Worm (Caenorhabditis elegans) whole organism, midembryonic: Measurements from ENCODE around the gene K11H3.3.

Experiments
- klf-2 ChIP-seq: fragments of 200-800 bp; sonication (Bioruptor generic); conservative IDR thresholded peaks from 2 replicates; pipeline ENCODE4 v1.3.6; 2022; ENCODE audit warnings: missing genetic modification reagents, missing genetic modification characterization, missing compliant biosample characterization
- ref-1 ChIP-seq: fragments of 200-800 bp; sonication (Bioruptor generic); conservative IDR thresholded peaks from 2 replicates; pipeline ENCODE4 v1.3.6; 2022; ENCODE audit warnings: missing genetic modification reagents, missing genetic modification characterization, missing compliant biosample characterization

DNA sequence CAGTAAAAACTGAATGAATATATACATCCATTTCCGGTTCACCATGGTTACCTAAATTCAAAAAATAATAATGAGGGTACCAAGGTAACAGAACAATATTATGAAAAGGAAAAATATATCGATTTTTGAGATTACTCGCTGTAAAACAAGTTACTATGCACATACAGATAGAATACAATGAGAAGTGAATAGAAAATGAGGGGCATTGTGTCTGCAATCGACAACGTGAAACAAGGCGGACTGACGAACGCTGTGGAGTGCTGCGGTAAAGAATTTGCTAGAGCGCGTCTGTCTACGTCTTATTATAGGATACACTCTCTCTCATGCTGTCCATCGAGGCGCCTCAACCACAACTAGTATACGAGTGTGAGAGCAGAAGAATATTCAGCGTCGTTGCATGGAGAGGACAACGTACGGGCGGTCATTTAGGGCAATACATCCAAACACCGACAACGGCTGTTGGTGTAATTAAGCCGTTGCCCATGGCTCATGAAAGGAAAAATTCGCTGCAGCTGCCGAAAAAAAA lies 34.5 kb upstream of the K11H3.3 start, which contains the start of gene cnx-1:
- TF ChIP-seq klf-2 (GFP tag; lab: Robert Waterston, UW) = no peak
- TF ChIP-seq ref-1 = no peak
